Worm (Caenorhabditis elegans): ENCODE data around the gene H10D18.5.

H10D18.5 gene

DNA sequence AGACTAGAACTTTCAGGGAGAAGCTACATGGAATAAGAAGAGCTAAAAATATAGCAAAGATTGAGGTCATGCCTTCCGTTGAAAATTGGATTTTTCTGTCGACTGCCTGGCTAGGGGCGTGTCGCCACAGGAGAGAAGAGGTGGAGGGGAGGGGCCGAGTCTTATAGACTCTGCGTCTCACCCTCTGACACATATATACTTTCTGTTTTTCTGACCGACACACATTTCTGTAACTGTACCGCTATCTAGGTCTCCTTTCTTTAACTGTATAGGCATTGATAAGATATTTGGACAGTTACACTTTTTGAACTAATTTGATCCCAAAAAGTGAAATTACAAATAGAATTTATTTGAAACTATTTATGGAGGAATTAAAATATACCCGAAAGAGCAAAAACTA, 9.9 kb upstream of the H10D18.5 start:
- TF ChIP-seq him-1 (tag; optimal IDR thresholded peaks at IDR 0.05) (no peak), dao-5 (tag; optimal IDR thresholded peaks at IDR 0.05) (no peak)

DNA sequence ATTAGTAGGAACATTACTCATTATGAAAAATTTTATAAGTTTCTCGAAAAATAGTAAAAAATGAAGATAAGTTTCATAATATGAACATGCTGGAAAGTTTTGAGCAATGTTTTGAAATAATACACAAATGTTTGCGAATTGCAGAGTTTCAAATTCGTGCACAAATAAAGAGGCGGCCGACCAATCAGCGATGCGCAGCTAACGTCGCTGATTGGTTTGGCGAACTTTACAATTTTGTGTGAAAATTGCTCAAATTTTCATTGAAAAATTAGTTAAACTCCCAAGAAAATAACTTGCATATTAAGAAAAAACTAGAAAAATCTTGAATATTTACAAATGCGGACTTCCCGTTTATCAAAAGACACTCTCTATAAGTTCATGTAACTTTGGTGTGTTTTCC, 1.1 kb upstream of the H10D18.5 start:
- TF ChIP-seq dao-5 (tag; optimal IDR thresholded peaks at IDR 0.05) (no peak), him-1 (tag; optimal IDR thresholded peaks at IDR 0.05) (no peak), W03F9.2 (tag; optimal IDR thresholded peaks at IDR 0.05) (no peak)

DNA sequence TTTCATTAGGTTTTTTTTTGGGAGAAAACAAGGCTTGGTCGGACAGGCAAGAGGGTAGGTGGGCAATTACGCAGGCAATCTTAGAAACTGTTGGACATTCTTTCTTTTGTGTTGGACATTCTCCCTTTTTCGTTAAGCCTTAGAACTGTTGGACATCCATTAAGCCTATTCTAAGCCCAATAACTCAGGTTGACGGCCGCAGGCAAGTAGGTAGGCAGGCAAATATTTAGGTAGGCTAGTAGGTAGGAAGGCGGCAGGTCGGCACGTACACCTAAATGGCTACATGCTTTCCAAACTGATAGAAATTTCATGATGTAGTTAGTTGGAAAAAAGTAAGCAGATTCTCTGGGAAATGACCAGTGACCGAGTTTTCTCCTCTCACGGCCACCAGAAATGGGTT, 587 bp upstream of the H10D18.5 start:
- no peak for TF ChIP-seq him-1 (tag; optimal IDR thresholded peaks at IDR 0.05)
- TF ChIP-seq W03F9.2 (tag; optimal IDR thresholded peaks at IDR 0.05), result no peak
- TF ChIP-seq dao-5 (tag; optimal IDR thresholded peaks at IDR 0.05), result no peak

DNA sequence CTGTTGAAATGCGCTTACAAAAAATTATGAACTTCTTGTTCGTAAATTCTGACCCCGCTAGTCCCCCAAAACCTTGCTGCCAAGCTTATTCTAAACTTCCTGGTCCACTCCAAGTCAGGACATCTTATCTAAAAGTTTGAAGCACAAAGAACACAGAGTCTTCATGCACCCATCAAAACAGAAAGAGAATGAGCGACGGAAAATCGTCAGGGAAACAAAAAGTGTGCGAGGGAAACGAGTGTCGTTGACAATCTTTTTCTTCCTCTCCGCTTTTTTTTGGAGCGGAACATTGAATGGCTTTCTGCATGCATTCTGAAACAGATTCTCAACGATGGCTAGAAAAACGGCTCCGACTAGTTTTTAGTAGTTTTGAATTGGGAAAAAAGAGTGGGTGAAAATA, 6.3 kb downstream of the H10D18.5 start:
- TF ChIP-seq W03F9.2 (tag; optimal IDR thresholded peaks at IDR 0.05) (no peak), dao-5 (tag; optimal IDR thresholded peaks at IDR 0.05) (no peak), him-1 (tag; optimal IDR thresholded peaks at IDR 0.05) (no peak)

DNA sequence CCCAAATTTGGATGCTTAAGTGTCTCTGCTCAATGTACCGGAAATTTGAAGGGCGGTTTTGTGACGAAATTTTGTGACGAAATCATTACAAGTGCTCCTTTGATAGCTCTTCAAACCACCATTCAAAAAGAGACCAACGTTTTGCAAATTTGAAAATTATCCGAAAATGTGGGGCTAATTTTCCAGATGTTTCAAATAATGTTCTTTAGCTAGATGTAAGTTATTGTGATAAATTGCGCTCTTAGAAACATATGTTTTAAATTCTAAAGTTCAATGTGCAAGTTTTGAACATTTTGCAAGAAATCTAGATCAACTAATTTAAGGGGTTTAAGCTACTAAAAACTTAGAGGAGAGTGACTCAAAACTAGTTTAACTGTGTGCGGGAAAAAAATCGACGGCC, 10.6 kb downstream of the H10D18.5 start:
- TF ChIP-seq dao-5 (tag; optimal IDR thresholded peaks at IDR 0.05) (no peak), him-1 (tag; optimal IDR thresholded peaks at IDR 0.05) (no peak), W03F9.2 (tag; optimal IDR thresholded peaks at IDR 0.05) (no peak)

DNA sequence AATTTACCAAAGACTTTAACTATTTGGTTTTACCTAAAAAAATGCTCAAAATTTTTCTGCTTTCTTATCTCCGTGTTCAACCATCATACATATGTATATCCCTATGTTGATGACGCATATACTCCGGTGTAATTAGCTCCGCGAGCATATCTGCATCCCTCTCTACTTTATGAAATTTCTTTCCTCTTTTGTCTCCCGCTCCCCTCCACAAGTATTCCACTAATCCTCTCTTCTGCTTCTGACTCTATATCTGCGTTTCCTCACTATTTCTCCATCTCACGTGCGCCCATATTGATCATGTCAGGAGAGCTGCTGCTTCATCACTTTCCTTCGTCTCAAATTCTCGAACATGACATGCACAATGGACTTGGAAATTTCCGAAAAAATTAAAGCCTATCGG, 16.6 kb downstream of the H10D18.5 start, which contains the start of gene H10D18.1:
Gene H10D18.1 (plus strand): TSS at position 277 of the 400 bp plus-strand sequence.
- no peak for TF ChIP-seq dao-5 (tag; optimal IDR thresholded peaks at IDR 0.05)
- TF ChIP-seq W03F9.2 (tag; optimal IDR thresholded peaks at IDR 0.05), result no peak
- TF ChIP-seq him-1 (tag; optimal IDR thresholded peaks at IDR 0.05), result peak; percentile 10

DNA sequence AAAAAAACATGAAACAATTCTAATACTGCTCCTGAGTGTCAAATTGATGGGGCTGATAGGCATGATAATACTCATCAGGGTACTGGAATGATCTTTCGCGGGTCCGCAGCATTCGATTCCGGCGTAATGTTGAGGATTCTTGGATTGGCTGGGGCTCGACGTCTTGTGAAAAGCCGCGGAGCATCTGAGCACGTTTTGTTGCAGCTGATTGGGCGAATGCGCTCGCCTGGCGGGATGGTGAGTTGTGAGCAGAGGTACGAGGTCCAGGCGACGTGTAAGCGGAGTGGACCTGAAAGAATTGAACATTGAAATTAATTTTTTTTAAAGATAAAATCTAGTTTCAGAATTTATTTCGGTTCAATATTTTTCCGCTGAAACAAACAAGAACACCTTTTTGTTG, 17.5 kb downstream of the H10D18.5 start:
- TF ChIP-seq him-1 (tag; optimal IDR thresholded peaks at IDR 0.05), result no peak
- no peak for TF ChIP-seq dao-5 (tag; optimal IDR thresholded peaks at IDR 0.05)
- TF ChIP-seq W03F9.2 (tag; optimal IDR thresholded peaks at IDR 0.05), result no peak

DNA sequence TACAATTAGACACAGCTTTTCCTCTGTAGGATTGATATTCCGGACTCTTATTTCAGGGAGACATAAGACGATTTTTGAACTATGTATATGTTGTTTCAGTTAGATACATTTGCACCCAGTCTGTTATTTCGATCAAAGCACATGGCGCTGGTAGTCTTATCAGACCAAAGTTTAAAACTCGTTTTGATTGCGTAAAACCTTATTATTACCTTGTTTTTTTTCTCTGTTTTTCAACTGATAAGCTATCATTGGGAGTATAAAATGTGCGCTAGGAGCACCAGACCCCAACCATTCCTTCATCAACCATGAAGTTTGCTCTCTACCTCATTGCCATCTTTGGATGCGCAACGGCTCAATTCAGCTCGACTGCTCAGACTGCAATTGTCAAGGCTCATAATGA, 19.2 kb downstream of the H10D18.5 start, which contains the start of gene scl-12:
Gene scl-12 (plus strand): TSS at position 301 of the 400 bp plus-strand sequence.
- TF ChIP-seq W03F9.2 (tag; optimal IDR thresholded peaks at IDR 0.05) (no peak), him-1 (tag; optimal IDR thresholded peaks at IDR 0.05) (no peak), dao-5 (tag; optimal IDR thresholded peaks at IDR 0.05) (no peak)

DNA sequence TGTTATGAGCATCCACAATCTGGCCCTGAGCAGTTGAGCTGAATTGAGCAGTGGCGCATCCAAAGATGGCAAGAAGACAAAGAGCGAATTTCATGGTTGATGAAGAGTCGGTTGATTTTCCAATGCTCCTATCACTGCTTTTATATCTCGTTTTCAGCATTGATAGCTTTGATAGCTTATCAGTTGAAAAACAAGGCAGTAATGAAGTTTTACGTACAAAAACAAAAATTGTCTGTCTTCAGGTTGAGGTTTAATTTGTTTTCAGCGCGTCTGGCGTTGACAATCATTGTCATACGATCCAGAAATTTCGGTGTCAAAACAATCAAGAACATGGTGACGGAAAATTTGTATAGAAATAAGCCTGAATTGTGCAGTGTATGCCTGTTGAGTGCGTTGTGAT, 20.0 kb downstream of the H10D18.5 start, which contains the start of gene scl-13:
Gene scl-13 (minus strand): TSS at position 101 of the 400 bp plus-strand sequence.
- TF ChIP-seq him-1 (tag; optimal IDR thresholded peaks at IDR 0.05) (no peak), dao-5 (tag; optimal IDR thresholded peaks at IDR 0.05) (no peak), W03F9.2 (tag; optimal IDR thresholded peaks at IDR 0.05) (no peak)

DNA sequence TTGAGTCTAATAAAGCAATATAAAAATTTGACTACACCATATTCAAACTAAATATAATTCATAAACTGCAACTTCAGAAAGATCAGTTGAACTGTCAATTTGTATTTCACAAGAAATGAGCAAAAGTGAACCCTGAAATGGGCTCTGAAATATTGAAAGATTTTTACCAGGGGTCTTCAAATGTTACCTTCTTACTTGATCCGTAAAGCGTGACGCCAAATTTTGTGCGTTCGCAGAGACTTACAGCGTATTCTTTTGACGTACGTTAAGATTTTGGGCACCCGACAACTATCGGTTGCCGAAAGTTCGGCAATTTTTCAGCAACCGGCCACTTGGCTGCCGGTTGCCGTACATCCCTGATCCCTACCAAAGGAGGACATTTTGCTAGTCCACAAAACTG, 21.5 kb downstream of the H10D18.5 start:
- TF ChIP-seq dao-5 (tag; optimal IDR thresholded peaks at IDR 0.05) (no peak), W03F9.2 (tag; optimal IDR thresholded peaks at IDR 0.05) (no peak), him-1 (tag; optimal IDR thresholded peaks at IDR 0.05) (no peak)

DNA sequence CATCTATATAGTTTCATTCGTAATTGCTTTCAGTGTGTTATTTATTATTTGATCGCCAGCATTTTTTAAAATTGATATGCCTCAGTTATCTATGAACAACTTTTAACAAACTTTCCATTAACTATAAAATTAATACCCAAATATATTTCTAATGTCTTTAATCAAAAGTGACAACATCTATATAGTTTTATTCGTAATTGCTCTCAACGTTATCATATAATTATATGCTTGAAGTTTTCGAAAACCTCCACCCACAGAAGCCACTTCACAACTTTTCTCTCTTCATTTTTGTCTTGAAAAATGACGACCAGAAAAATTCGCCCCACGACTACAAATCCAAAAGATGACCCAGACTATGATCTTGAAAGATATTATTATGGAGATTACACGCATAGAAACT, 23.2 kb downstream of the H10D18.5 start, which contains the start of gene srw-6:
Gene srw-6 (plus strand): TSS at position 301 of the 400 bp plus-strand sequence.
- TF ChIP-seq him-1 (tag; optimal IDR thresholded peaks at IDR 0.05), result no peak
- TF ChIP-seq W03F9.2 (tag; optimal IDR thresholded peaks at IDR 0.05), result no peak
- no peak for TF ChIP-seq dao-5 (tag; optimal IDR thresholded peaks at IDR 0.05)

DNA sequence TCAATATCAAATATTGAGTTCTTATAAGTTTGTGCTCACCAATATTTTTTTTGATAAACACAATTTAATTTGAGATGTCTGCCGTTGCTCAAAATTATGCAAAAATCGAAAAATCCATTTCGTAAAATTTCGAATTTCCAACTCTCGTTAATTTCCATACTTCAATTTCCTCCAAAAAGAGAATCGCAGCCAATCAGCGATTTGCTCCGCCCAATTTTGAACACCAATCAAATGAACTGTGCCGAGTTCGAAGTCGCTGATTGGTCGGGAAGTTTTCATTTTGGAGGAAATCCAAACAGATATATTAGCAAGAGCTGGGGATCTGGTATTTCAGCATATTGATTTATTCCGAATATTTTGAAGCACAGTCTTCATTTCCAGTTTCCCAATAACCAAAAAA, 23.7 kb downstream of the H10D18.5 start:
- TF ChIP-seq dao-5 (tag; optimal IDR thresholded peaks at IDR 0.05), result no peak
- no peak for TF ChIP-seq W03F9.2 (tag; optimal IDR thresholded peaks at IDR 0.05)
- no peak for TF ChIP-seq him-1 (tag; optimal IDR thresholded peaks at IDR 0.05)

DNA sequence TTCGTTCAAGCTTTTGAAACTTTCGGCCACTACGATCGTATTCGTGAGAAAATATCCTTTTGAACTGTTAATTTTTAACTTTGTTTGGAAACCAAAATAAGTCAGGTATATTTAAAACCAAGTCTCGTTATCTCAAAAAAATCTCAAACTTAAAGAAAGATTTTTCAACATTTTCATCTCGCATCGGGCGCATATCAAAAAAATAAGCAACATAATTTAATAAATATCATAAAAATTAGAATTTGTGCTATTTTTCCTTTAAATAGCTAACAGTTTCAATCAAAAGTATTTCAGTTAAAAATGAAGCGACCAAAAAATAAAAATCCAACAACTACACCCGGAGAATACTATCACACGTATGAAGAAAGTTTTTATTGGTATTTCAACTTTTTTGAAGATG, 25.6 kb downstream of the H10D18.5 start, which contains the start of gene srw-7:
Gene srw-7 (plus strand): TSS at position 301 of the 400 bp plus-strand sequence.
- TF ChIP-seq dao-5 (tag; optimal IDR thresholded peaks at IDR 0.05) (no peak), him-1 (tag; optimal IDR thresholded peaks at IDR 0.05) (no peak), W03F9.2 (tag; optimal IDR thresholded peaks at IDR 0.05) (no peak)

DNA sequence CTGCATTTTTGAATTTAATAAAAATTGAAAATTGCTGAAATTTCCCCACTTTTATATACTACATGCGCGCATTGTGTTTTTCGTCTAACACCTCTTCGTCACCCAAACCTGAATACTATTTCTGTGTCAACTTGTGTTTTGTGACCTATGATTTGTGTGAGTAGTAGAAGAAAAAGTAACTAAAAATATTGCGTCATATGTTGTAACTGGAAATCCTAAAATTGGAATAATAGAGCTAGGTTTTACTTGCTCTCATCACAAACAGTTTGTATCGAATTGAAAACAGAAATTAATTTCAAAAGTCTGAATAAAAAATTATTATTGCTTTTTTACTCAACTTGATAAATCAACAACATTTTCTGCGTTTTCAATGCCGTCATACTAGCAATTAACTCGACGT, 26.0 kb downstream of the H10D18.5 start, which contains the start of gene R08F11.4:
Gene R08F11.4 (minus strand): TSS at position 29 of the 400 bp plus-strand sequence.
- no peak for TF ChIP-seq him-1 (tag; optimal IDR thresholded peaks at IDR 0.05)
- TF ChIP-seq dao-5 (tag; optimal IDR thresholded peaks at IDR 0.05), result no peak
- no peak for TF ChIP-seq W03F9.2 (tag; optimal IDR thresholded peaks at IDR 0.05)

DNA sequence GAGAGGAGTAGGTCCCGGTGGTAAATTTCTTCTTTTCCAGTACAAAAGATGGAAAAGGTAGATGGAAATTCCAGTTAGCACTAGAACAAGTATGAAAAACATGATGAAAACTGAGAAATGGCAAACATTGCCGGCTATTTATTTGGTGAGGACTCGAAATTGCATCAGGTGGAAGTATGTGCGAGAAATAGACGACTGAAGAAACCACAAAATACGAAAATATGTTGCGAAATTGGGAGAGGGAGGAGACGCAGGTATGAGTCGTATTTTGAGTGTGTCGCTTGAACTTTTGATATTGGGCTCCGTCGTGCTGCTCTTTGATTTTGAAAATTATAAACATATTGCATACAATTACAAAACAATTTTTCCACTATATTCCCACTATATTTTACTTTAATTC, 28.2 kb downstream of the H10D18.5 start, which contains the start of gene cyp-33C8:
Gene cyp-33C8 (minus strand): TSS at position 200 of the 400 bp plus-strand sequence.
- TF ChIP-seq W03F9.2 (tag; optimal IDR thresholded peaks at IDR 0.05) (no peak), him-1 (tag; optimal IDR thresholded peaks at IDR 0.05) (no peak), dao-5 (tag; optimal IDR thresholded peaks at IDR 0.05) (no peak)

All from whole organism, L4/young adult.